Worm (Caenorhabditis elegans): ENCODE measurements around the gene T24A6.16.

Gene T24A6.16

ce11 chrV:3557422-3557821 lies 5.3 kb downstream of the T24A6.16 start, which contains the start of gene grl-31:
Gene grl-31, minus strand, starts transcription at chrV:3557778.
- peak; percentile 51 for TF ChIP-seq set-16 (GFP tag; IDR thresholded peaks at IDR 0.05)
- TF ChIP-seq lim-7 (GFP tag; IDR thresholded peaks at IDR 0.05), result peak; percentile 21; the same call in 1 of the 2 replicates
- no peak for TF ChIP-seq unc-62 (GFP tag; optimal IDR thresholded peaks at IDR 0.05 in 1 of 2)
- no peak for TF ChIP-seq unc-62 (tag; optimal IDR thresholded peaks at IDR 0.05)
- no peak for TF ChIP-seq ceh-62 (tag; optimal IDR thresholded peaks at IDR 0.05)
- TF ChIP-seq nhr-42 (GFP tag; IDR thresholded peaks at IDR 0.05), result no peak

ce11 chrV:3555986-3556385 lies 6.7 kb downstream of the T24A6.16 start, which contains the start of gene grl-30:
Gene grl-30, plus strand, starts transcription at chrV:3556286.
- TF ChIP-seq F26F4.8 (GFP tag; conservative IDR thresholded peaks at IDR 0.05) (no peak), D1046.2 (GFP tag; IDR thresholded peaks at IDR 0.05) (no peak), nhr-11 (tag; optimal IDR thresholded peaks at IDR 0.05) (no peak), R02D3.7 (tag; optimal IDR thresholded peaks at IDR 0.05) (no peak), Y105C5A.15 (GFP tag; IDR thresholded peaks at IDR 0.05) (no peak), ztf-7 (tag; optimal IDR thresholded peaks at IDR 0.05) (no peak), nhr-41 (GFP tag; IDR thresholded peaks at IDR 0.05) (no peak)

- TF ChIP-seq T20F7.1 (GFP tag; optimal IDR thresholded peaks at IDR 0.05), result no peak
- TF ChIP-seq egl-43 (GFP tag; IDR thresholded peaks at IDR 0.05), result peak; percentile 70
- TF ChIP-seq set-16 (GFP tag; IDR thresholded peaks at IDR 0.05), result peak; percentile 88; the same call in 1 of the 2 replicates
Observed at ce11 chrV:3554869-3555268, 7.9 kb downstream of the T24A6.16 start, which contains the start of gene grl-29. Gene grl-29, minus strand, starts transcription at chrV:3555236.

- TF ChIP-seq nhr-28 (tag; optimal IDR thresholded peaks at IDR 0.05) (peak; percentile 79), F10B5.3 (tag; optimal IDR thresholded peaks at IDR 0.05) (no peak), hlh-11 (tag; optimal IDR thresholded peaks at IDR 0.05) (no peak), nhr-48 (tag; optimal IDR thresholded peaks at IDR 0.05) (no peak), Y105C5A.15 (GFP tag; IDR thresholded peaks at IDR 0.05) (no peak), unc-62 (GFP tag; optimal IDR thresholded peaks at IDR 0.05 in 1 of 2) (peak in 1 of 2 experiments; percentile 69), unc-62 (tag; optimal IDR thresholded peaks at IDR 0.05) (no peak), ceh-28 (tag; optimal IDR thresholded peaks at IDR 0.05) (no peak), egl-27 (tag; optimal IDR thresholded peaks at IDR 0.05) (no peak), mxl-3 (GFP tag; optimal IDR thresholded peaks at IDR 0.05) (no peak), dpl-1 (GFP tag; optimal IDR thresholded peaks at IDR 0.05) (no peak), zag-1 (tag; optimal IDR thresholded peaks at IDR 0.05) (no peak), spr-1 (tag; optimal IDR thresholded peaks at IDR 0.05) (no peak), dmd-9 (GFP tag; IDR thresholded peaks at IDR 0.05) (no peak), ZK546.5 (tag; optimal IDR thresholded peaks at IDR 0.05) (no peak), php-3 (GFP tag; IDR thresholded peaks at IDR 0.05) (0 out of 2 replicates have a peak, but pooled peaks have one; percentile 45), nhr-111 (GFP tag; optimal IDR thresholded peaks at IDR 0.05) (no peak), dve-1 (tag; optimal IDR thresholded peaks at IDR 0.05; ENCODE audit: insufficient read depth) (no peak), ztf-7 (tag; optimal IDR thresholded peaks at IDR 0.05) (no peak), attf-4 (tag; optimal IDR thresholded peaks at IDR 0.05) (no peak), lin-39 (tag; optimal IDR thresholded peaks at IDR 0.05) (no peak), mdl-1 (tag; optimal IDR thresholded peaks at IDR 0.05) (no peak), ceh-32 (tag; optimal IDR thresholded peaks at IDR 0.05; ENCODE audit: poor library complexity) (no peak), ces-1 (GFP tag; optimal IDR thresholded peaks at IDR 0.05) (no peak), pqm-1 (tag; optimal IDR thresholded peaks at IDR 0.05) (peak; percentile 16), ctbp-1 (GFP tag; IDR thresholded peaks at IDR 0.05) (no peak), tra-1 (GFP tag; IDR thresholded peaks at IDR 0.05) (no peak), mdt-29 (GFP tag; IDR thresholded peaks at IDR 0.05) (no peak), spr-3 (GFP tag; optimal IDR thresholded peaks at IDR 0.05) (no peak), F26F4.8 (GFP tag; conservative IDR thresholded peaks at IDR 0.05) (no peak), nhr-42 (GFP tag; IDR thresholded peaks at IDR 0.05) (no peak), snpc-1.2 (GFP tag; IDR thresholded peaks at IDR 0.05) (no peak)
Observed at ce11 chrV:3552740-3553469, 9.8 kb downstream of the T24A6.16 start, which contains the start of gene T24A6.20. Gene T24A6.20, plus strand, starts transcription at chrV:3553134.

All from whole organism, L4 larva.